In the genomic region with DNA sequence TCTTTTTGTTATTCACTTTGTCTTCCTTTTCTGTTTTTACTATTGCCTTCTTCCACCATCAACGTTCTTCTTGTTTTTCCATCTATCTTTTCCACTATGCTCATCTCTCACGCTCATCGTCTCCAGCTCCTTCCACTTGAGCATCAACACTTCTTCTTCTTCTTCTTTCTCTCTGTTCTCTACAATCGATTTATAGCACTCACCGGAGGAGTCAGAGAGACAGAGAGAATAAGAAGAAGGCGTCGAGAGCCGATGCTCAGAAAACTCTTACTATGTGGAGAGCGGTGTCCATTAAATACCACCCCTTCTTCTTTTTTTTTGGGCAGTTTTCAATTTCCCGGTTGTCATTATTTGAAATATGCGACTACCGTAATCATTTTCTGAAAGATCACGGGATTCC, we compare ENCODE assay signal across 3 worm cellular contexts.
A peak's percentile ranks its signal among the peaks of the same experiment; 100 is the strongest.
TF ChIP-seq lines count a peak whose summit lies in the region.

No protein-coding gene starts in this region.

TF ChIP-seq in whole organism, L1 larva, 84 proteins besides CTCF, POLR2A, EP300 and RAD21 (continued from another document):
- TF ChIP-seq nhr-71 (tag; optimal IDR thresholded peaks at IDR 0.05; lab: Kevin White, UChicago) (no peak), lsy-2 (tag; optimal IDR thresholded peaks at IDR 0.05; lab: Kevin White, UChicago) (peak in 1 of 2 experiments; percentile 36), efl-1 (optimal IDR thresholded peaks at IDR 0.05; lab: Kevin White, UChicago) (peak; percentile 12 to 24), efl-1 (GFP tag; optimal IDR thresholded peaks at IDR 0.05 in 1 of 2; lab: Kevin White, UChicago) (peak in 1 of 2 experiments; percentile 11), nhr-28 (tag; optimal IDR thresholded peaks at IDR 0.05; lab: Kevin White, UChicago) (no peak), lin-14 (GFP tag; optimal IDR thresholded peaks at IDR 0.05; lab: Kevin White, UChicago) (peak; percentile 68), ceh-8 (GFP tag; optimal IDR thresholded peaks at IDR 0.05; lab: Kevin White, UChicago) (no peak), mep-1 (tag; optimal IDR thresholded peaks at IDR 0.05; lab: Kevin White, UChicago) (peak; percentile 17), vab-15 (tag; optimal IDR thresholded peaks at IDR 0.05; lab: Kevin White, UChicago) (no peak)

TF ChIP-seq in whole organism, L4 larva, 104 proteins besides CTCF, POLR2A, EP300 and RAD21 (continued from another document):
- TF ChIP-seq madf-5 (GFP tag; IDR thresholded peaks at IDR 0.05; lab: Robert Waterston, UW) (no peak), mes-2 (tag; optimal IDR thresholded peaks at IDR 0.05; lab: Kevin White, UChicago; ENCODE audit: poor library complexity, severe bottlenecking) (peak; percentile 10), nhr-237 (tag; optimal IDR thresholded peaks at IDR 0.05; lab: Kevin White, UChicago) (no peak), ceh-28 (tag; optimal IDR thresholded peaks at IDR 0.05; lab: Kevin White, UChicago) (peak; percentile 35), hmg-1.1 (GFP tag; IDR thresholded peaks at IDR 0.05; lab: Robert Waterston, UW) (peak; percentile 65), egl-27 (tag; optimal IDR thresholded peaks at IDR 0.05; lab: Kevin White, UChicago) (no peak)

TF ChIP-seq in whole organism, late embryonic, 69 proteins besides CTCF, POLR2A, EP300 and RAD21 (continued from another document):
- TF ChIP-seq C38D4.7 (GFP tag; optimal IDR thresholded peaks at IDR 0.05; lab: Kevin White, UChicago) (no peak), madf-2 (tag; optimal IDR thresholded peaks at IDR 0.05; lab: Kevin White, UChicago) (no peak), ztf-16 (tag; optimal IDR thresholded peaks at IDR 0.05; lab: Kevin White, UChicago) (no peak), unc-3 (GFP tag; conservative IDR thresholded peaks at IDR 0.05; lab: Robert Waterston, UW) (no peak), unc-3 (tag; optimal IDR thresholded peaks at IDR 0.05; lab: Kevin White, UChicago) (no peak), dmd-4 (tag; optimal IDR thresholded peaks at IDR 0.05; lab: Kevin White, UChicago; ENCODE audit: borderline replicate concordance) (no peak), ceh-6 (GFP tag; optimal IDR thresholded peaks at IDR 0.05; lab: Kevin White, UChicago) (no peak), eyg-1 (tag; optimal IDR thresholded peaks at IDR 0.05; lab: Kevin White, UChicago) (no peak), elt-4 (tag; optimal IDR thresholded peaks at IDR 0.05; lab: Kevin White, UChicago) (no peak), nhr-11 (tag; optimal IDR thresholded peaks at IDR 0.05; lab: Kevin White, UChicago) (no peak), npax-4 (tag; optimal IDR thresholded peaks at IDR 0.05; lab: Kevin White, UChicago) (no peak)
